Worm (Caenorhabditis elegans) whole organism, young adult: Measurements from ENCODE around the gene F15B9.10.

ENCODE experiments used
- B0035.1 ChIP-seq: sonication (generic microtip); optimal IDR thresholded peaks from 2 replicates; lab custom pipeline; 2016; ENCODE audit warnings: missing genetic modification characterization, mild to moderate bottlenecking, missing compliant biosample characterization, missing genotype, missing genetic modification reagents
- B0261.1 ChIP-seq: sonication (generic microtip); optimal IDR thresholded peaks from 2 replicates; lab custom pipeline; 2016; ENCODE audit warnings: mild to moderate bottlenecking, missing genetic modification characterization, moderate library complexity, missing compliant biosample characterization
- B0336.3 ChIP-seq: fragments of 200-800 bp; sonication (Bioruptor generic); IDR thresholded peaks from 2 replicates; pipeline ENCODE4 v1.3.6; 2022; ENCODE audit warnings: missing genetic modification characterization, missing compliant biosample characterization
- F23B12.7 ChIP-seq: sonication (generic microtip); optimal IDR thresholded peaks from 2 replicates; lab custom pipeline; 2017; ENCODE audit warnings: missing genetic modification characterization, mild to moderate bottlenecking, missing compliant biosample characterization, antibody characterized with exemption, moderate library complexity; ENCODE audit not compliant: insufficient read depth
- F33H1.4 ChIP-seq: fragments of 200-800 bp; sonication (Bioruptor generic); IDR thresholded peaks from 2 replicates; pipeline ENCODE4 v1.3.6; 2022; ENCODE audit warnings: missing genetic modification reagents, missing genetic modification characterization, missing compliant biosample characterization
- F39B2.1 ChIP-seq: fragments of 200-800 bp; sonication (Bioruptor generic); IDR thresholded peaks from 2 replicates; pipeline ENCODE4 v1.3.6; 2022; ENCODE audit warnings: missing genetic modification reagents, missing genetic modification characterization, missing compliant biosample characterization
- K11D2.4 ChIP-seq: fragments of 200-800 bp; sonication (Bioruptor generic); IDR thresholded peaks from 2 replicates; pipeline ENCODE4 v1.3.6; 2022; ENCODE audit warnings: missing genetic modification reagents, missing genetic modification characterization, missing compliant biosample characterization
- Y95B8A.8 ChIP-seq: fragments of 200-800 bp; sonication (Bioruptor generic); IDR thresholded peaks from 2 replicates; pipeline ENCODE4 v1.3.6; 2022; ENCODE audit warnings: missing genetic modification reagents, missing genetic modification characterization, missing compliant biosample characterization
- atf-7 ChIP-seq: sonication (generic microtip); optimal IDR thresholded peaks from 2 replicates; lab custom pipeline; 2017; ENCODE audit warnings: mild to moderate bottlenecking, missing genetic modification characterization, missing compliant biosample characterization
- attf-5 ChIP-seq: fragments of 200-800 bp; sonication (Bioruptor generic); optimal IDR thresholded peaks from 2 replicates; lab custom pipeline; 2018; ENCODE audit warnings: mild to moderate bottlenecking, missing genetic modification characterization, missing compliant biosample characterization
- attf-6 ChIP-seq: fragments of 200-800 bp; sonication (Bioruptor generic); IDR thresholded peaks from 2 replicates; pipeline ENCODE4 v1.3.6; 2022; ENCODE audit warnings: missing genetic modification reagents, missing genetic modification characterization, missing compliant biosample characterization
- bed-1 ChIP-seq: fragments of 200-800 bp; sonication (Bioruptor generic); IDR thresholded peaks from 2 replicates; pipeline ENCODE4 v1.3.6; 2022; ENCODE audit warnings: missing genetic modification reagents, missing genetic modification characterization, missing compliant biosample characterization
- bed-2 ChIP-seq: fragments of 200-800 bp; sonication (Bioruptor generic); IDR thresholded peaks from 2 replicates; pipeline ENCODE4 v1.3.6; 2022; ENCODE audit warnings: missing genetic modification reagents, missing genetic modification characterization, missing compliant biosample characterization
- ceh-27 ChIP-seq: fragments of 200-800 bp; sonication (Bioruptor generic); optimal IDR thresholded peaks from 2 replicates; lab custom pipeline; 2018; ENCODE audit warnings: mild to moderate bottlenecking, missing genetic modification characterization, moderate library complexity, missing compliant biosample characterization
- ceh-91 ChIP-seq: fragments of 200-800 bp; sonication (Bioruptor generic); IDR thresholded peaks from 2 replicates; pipeline ENCODE4 v1.3.6; 2022; ENCODE audit warnings: missing genetic modification reagents, missing genetic modification characterization, missing compliant biosample characterization
- ekl-4 ChIP-seq: fragments of 200-800 bp; sonication (Bioruptor generic); IDR thresholded peaks from 2 replicates; pipeline ENCODE4 v1.3.6; 2022; ENCODE audit warnings: missing genetic modification reagents, missing genetic modification characterization, missing compliant biosample characterization
- ets-4 ChIP-seq: fragments of 200-800 bp; sonication (Bioruptor generic); optimal IDR thresholded peaks from 2 replicates; lab custom pipeline; 2018; ENCODE audit warnings: mild to moderate bottlenecking, missing genetic modification characterization, missing compliant biosample characterization
- fkh-3 ChIP-seq: sonication (generic microtip); optimal IDR thresholded peaks from 2 replicates; lab custom pipeline; 2016; ENCODE audit warnings: mild to moderate bottlenecking, missing genetic modification characterization, missing compliant biosample characterization
- him-1 ChIP-seq: sonication (generic microtip); optimal IDR thresholded peaks from 2 replicates; lab custom pipeline; 2016; ENCODE audit warnings: missing genotype, missing genetic modification reagents, missing genetic modification characterization, missing compliant biosample characterization
- hlh-12 ChIP-seq: sonication (generic microtip); optimal IDR thresholded peaks from 2 replicates; lab custom pipeline; 2016; ENCODE audit warnings: missing genetic modification characterization, missing compliant biosample characterization
- hmg-1.2 ChIP-seq: fragments of 200-800 bp; sonication (Bioruptor generic); IDR thresholded peaks from 2 replicates; pipeline ENCODE4 v1.3.6; 2022; ENCODE audit warnings: missing genetic modification reagents, missing genetic modification characterization, missing compliant biosample characterization
- lag-1 ChIP-seq: fragments of 200-800 bp; sonication (Bioruptor generic); IDR thresholded peaks from 2 replicates; pipeline ENCODE4 v1.3.6; 2022; ENCODE audit warnings: missing genetic modification reagents, missing genetic modification characterization, missing compliant biosample characterization
- let-607 ChIP-seq, 2 experiments: fragments of 200-800 bp in 1 of 2; sonication (Bioruptor generic) in 1 of 2; sonication (generic microtip) in 1 of 2; optimal IDR thresholded peaks; 2 replicates each; lab custom pipeline; 2016 to 2018; ENCODE audit warnings: mild to moderate bottlenecking in 2 of 2, missing compliant biosample characterization in 2 of 2, missing genetic modification characterization in 2 of 2, moderate library complexity in 2 of 2, missing genotype in 1 of 2
- lin-26 ChIP-seq: fragments of 200-800 bp; sonication (Bioruptor generic); IDR thresholded peaks from 2 replicates; pipeline ENCODE4 v1.3.6; 2022; ENCODE audit warnings: missing genetic modification reagents, missing genetic modification characterization, missing compliant biosample characterization
- madf-10 ChIP-seq: sonication (generic microtip); optimal IDR thresholded peaks from 2 replicates; lab custom pipeline; 2016; ENCODE audit warnings: mild to moderate bottlenecking, missing genetic modification characterization, missing compliant biosample characterization
- mcd-1 ChIP-seq: fragments of 200-800 bp; sonication (Bioruptor generic); IDR thresholded peaks from 2 replicates; pipeline ENCODE4 v1.3.6; 2022; ENCODE audit warnings: missing genetic modification reagents, missing genetic modification characterization, missing compliant biosample characterization
- mel-28 ChIP-seq: sonication (generic microtip); optimal IDR thresholded peaks from 2 replicates; lab custom pipeline; 2016; ENCODE audit warnings: borderline replicate concordance, mild to moderate bottlenecking, missing genetic modification characterization, missing compliant biosample characterization
- mes-4 ChIP-seq: sonication (generic microtip); optimal IDR thresholded peaks from 2 replicates; lab custom pipeline; 2016; ENCODE audit warnings: missing genotype, missing genetic modification characterization, missing compliant biosample characterization
- nfya-1 ChIP-seq: sonication (generic microtip); optimal IDR thresholded peaks from 2 replicates; lab custom pipeline; 2017; ENCODE audit warnings: antibody characterized with exemption, missing compliant biosample characterization, missing genetic modification characterization, borderline replicate concordance; ENCODE audit not compliant: insufficient read depth
- nfyb-1 ChIP-seq: fragments of 200-800 bp; sonication (Bioruptor generic); IDR thresholded peaks from 2 replicates; pipeline ENCODE4 v1.3.6; 2022; ENCODE audit warnings: missing genetic modification reagents, missing genetic modification characterization, missing compliant biosample characterization
- nhr-120 ChIP-seq: fragments of 200-800 bp; sonication (Bioruptor generic); IDR thresholded peaks from 2 replicates; pipeline ENCODE4 v1.3.6; 2022; ENCODE audit warnings: missing genetic modification characterization, missing compliant biosample characterization
- nhr-27 ChIP-seq: fragments of 200-800 bp; sonication (Bioruptor generic); optimal IDR thresholded peaks from 2 replicates; lab custom pipeline; 2018; ENCODE audit warnings: mild to moderate bottlenecking, missing genetic modification characterization, moderate library complexity, missing compliant biosample characterization
- nhr-80 ChIP-seq: sonication (generic microtip); optimal IDR thresholded peaks from 2 replicates; lab custom pipeline; 2016; ENCODE audit warnings: missing genetic modification characterization, missing compliant biosample characterization
- pha-4 ChIP-seq: fragments of 150-350 bp; sonication (generic microtip); optimal IDR thresholded peaks from 2 replicates; lab custom pipeline; 2014; ENCODE audit warnings: missing biosample characterization, missing genetic modification reagents, missing genetic modification characterization
- rec-8 ChIP-seq, 2 experiments: sonication (generic microtip); optimal IDR thresholded peaks; 2 replicates each; lab custom pipeline; 2016; ENCODE audit warnings: mild to moderate bottlenecking in 2 of 2, missing genetic modification characterization in 2 of 2, missing genetic modification reagents in 2 of 2, missing genotype in 2 of 2, missing biosample characterization in 1 of 2, missing compliant biosample characterization in 1 of 2, moderate library complexity in 1 of 2
- rpc-1 ChIP-seq, 2 experiments: fragments of 150-350 bp in 1 of 2; sonication (generic microtip) in 1 of 2; optimal IDR thresholded peaks; 2 replicates each; lab custom pipeline; 2014 to 2018; ENCODE audit warnings: missing biosample characterization in 1 of 2, missing genetic modification characterization in 1 of 2, missing genetic modification reagents in 1 of 2, missing genotype in 1 of 2
- snpc-1.3 ChIP-seq: sonication (generic microtip); optimal IDR thresholded peaks from 2 replicates; lab custom pipeline; 2017; ENCODE audit warnings: missing genetic modification characterization, mild to moderate bottlenecking, missing compliant biosample characterization, antibody characterized with exemption, moderate library complexity, missing genotype, missing genetic modification reagents; ENCODE audit not compliant: insufficient read depth
- snpc-3.4 ChIP-seq: sonication (generic microtip); optimal IDR thresholded peaks from 2 replicates; lab custom pipeline; 2017; ENCODE audit warnings: missing genetic modification characterization, mild to moderate bottlenecking, missing compliant biosample characterization, antibody characterized with exemption, moderate library complexity, missing genotype, missing genetic modification reagents
- snpc-4 ChIP-seq, 5 experiments: fragments of 150-350 bp in 1 of 5; sonication (generic microtip) in 4 of 5; optimal IDR thresholded peaks; 2 replicates each; lab custom pipeline; 2014 to 2018; ENCODE audit warnings: missing genetic modification characterization in 5 of 5, missing biosample characterization in 3 of 5, antibody characterized with exemption in 2 of 5, mild to moderate bottlenecking in 2 of 5, missing compliant biosample characterization in 2 of 5, missing genotype in 2 of 5, moderate library complexity in 2 of 5, missing genetic modification reagents in 1 of 5
- tbx-9 ChIP-seq: sonication (generic microtip); optimal IDR thresholded peaks from 2 replicates; lab custom pipeline; 2016; ENCODE audit warnings: borderline replicate concordance, missing genetic modification characterization, inconsistent platforms, missing compliant biosample characterization
- tlf-1 ChIP-seq: fragments of 200-800 bp; sonication (Bioruptor generic); optimal IDR thresholded peaks from 2 replicates; lab custom pipeline; 2018; ENCODE audit warnings: mild to moderate bottlenecking, missing genetic modification characterization, missing compliant biosample characterization
- xnd-1 ChIP-seq: sonication (generic microtip); optimal IDR thresholded peaks from 2 replicates; lab custom pipeline; 2016; ENCODE audit warnings: missing genotype, missing genetic modification reagents, missing genetic modification characterization, missing compliant biosample characterization
- zfh-2 ChIP-seq: fragments of 200-800 bp; sonication (Bioruptor generic); conservative IDR thresholded peaks from 2 replicates; pipeline ENCODE4 v1.3.6; 2022; ENCODE audit warnings: missing genetic modification reagents, missing genetic modification characterization, missing compliant biosample characterization
- ztf-18 ChIP-seq: sonication (generic microtip); optimal IDR thresholded peaks from 2 replicates; lab custom pipeline; 2016; ENCODE audit warnings: missing genotype, mild to moderate bottlenecking, missing genetic modification characterization, missing compliant biosample characterization
- ztf-25 ChIP-seq: fragments of 200-800 bp; sonication (Bioruptor generic); IDR thresholded peaks from 2 replicates; pipeline ENCODE4 v1.3.6; 2022; ENCODE audit warnings: missing genetic modification reagents, missing genetic modification characterization, missing compliant biosample characterization
- ztf-3 ChIP-seq: fragments of 200-800 bp; sonication (Bioruptor generic); optimal IDR thresholded peaks from 2 replicates; lab custom pipeline; 2018; ENCODE audit warnings: mild to moderate bottlenecking, missing genetic modification characterization, missing compliant biosample characterization
- ztf-6 ChIP-seq: fragments of 200-800 bp; sonication (Bioruptor generic); IDR thresholded peaks from 2 replicates; pipeline ENCODE4 v1.3.6; 2022; ENCODE audit warnings: missing genetic modification reagents, missing genetic modification characterization, missing compliant biosample characterization

Gene F15B9.10

ce11 chrV:13041666-13042065 lies 32.9 kb upstream of the F15B9.10 start, which contains the start of gene scyl-1 (continued):
- TF ChIP-seq snpc-1.3 (no peak), snpc-4 (GFP tag; optimal IDR thresholded peaks at IDR 0.05; lab: Kevin White, UChicago) (no peak), snpc-4 (tag; optimal IDR thresholded peaks at IDR 0.05; lab: Kevin White, UChicago) (peak in 3 of 4 experiments; percentile 27 to 54 (median 31)), K11D2.4 (GFP tag; lab: Robert Waterston, UW) (no peak), nfya-1 (tag; lab: Kevin White, UChicago) (no peak), bed-2 (GFP tag; lab: Robert Waterston, UW) (no peak), nhr-80 (tag; lab: Kevin White, UChicago) (peak; percentile 29), ekl-4 (GFP tag; lab: Robert Waterston, UW) (0 out of 2 replicates have a peak, but pooled peaks have one; percentile 48), him-1 (tag; lab: Kevin White, UChicago) (no peak), mes-4 (tag; lab: Kevin White, UChicago) (no peak), ceh-27 (GFP tag; lab: Kevin White, UChicago) (peak; percentile 27), let-607 (tag; optimal IDR thresholded peaks at IDR 0.05; lab: Kevin White, UChicago) (peak in 1 of 2 experiments; percentile 66), Y95B8A.8 (no peak), ztf-6 (GFP tag; lab: Robert Waterston, UW) (no peak), ztf-25 (GFP tag; lab: Robert Waterston, UW) (no peak), hlh-12 (tag; lab: Kevin White, UChicago) (no peak), attf-5 (GFP tag; lab: Kevin White, UChicago) (peak; percentile 6), B0035.1 (tag; lab: Kevin White, UChicago) (no peak), rec-8 (tag; optimal IDR thresholded peaks at IDR 0.05; lab: Kevin White, UChicago) (no peak), lag-1 (GFP tag; lab: Robert Waterston, UW) (no peak), bed-1 (GFP tag; lab: Robert Waterston, UW) (no peak), hmg-1.2 (no peak; the same call in 1 of the 2 replicates), nhr-27 (no peak), fkh-3 (tag; lab: Kevin White, UChicago) (no peak), madf-10 (tag; lab: Kevin White, UChicago) (no peak), zfh-2 (no peak), F23B12.7 (tag; lab: Kevin White, UChicago) (peak; percentile 7), ztf-3 (GFP tag; lab: Kevin White, UChicago) (no peak), B0261.1 (tag; lab: Kevin White, UChicago) (no peak), nhr-120 (GFP tag; lab: Robert Waterston, UW) (no peak), F39B2.1 (no peak), lin-26 (no peak), snpc-3.4 (tag; lab: Kevin White, UChicago) (no peak), attf-6 (GFP tag; lab: Robert Waterston, UW) (no peak), ets-4 (GFP tag; lab: Kevin White, UChicago) (no peak), F33H1.4 (no peak), tbx-9 (tag; lab: Kevin White, UChicago) (no peak), B0336.3 (GFP tag; lab: Robert Waterston, UW) (no peak), pha-4 (tag; lab: Kevin White, UChicago) (no peak), atf-7 (tag; lab: Kevin White, UChicago) (no peak), nfyb-1 (GFP tag; lab: Robert Waterston, UW) (peak; percentile 63; the same call in 1 of the 2 replicates), rpc-1 (optimal IDR thresholded peaks at IDR 0.05; lab: Kevin White, UChicago) (no peak), rpc-1 (tag; optimal IDR thresholded peaks at IDR 0.05; lab: Kevin White, UChicago) (no peak), ceh-91 (GFP tag; lab: Robert Waterston, UW) (no peak), mel-28 (tag; lab: Kevin White, UChicago) (no peak), xnd-1 (no peak), ztf-18 (peak; percentile 90), tlf-1 (no peak), mcd-1 (GFP tag; lab: Robert Waterston, UW) (peak; percentile 65)
